Worm (Caenorhabditis elegans): ENCODE results near the gene ints-5.

The ints-5 gene

DNA sequence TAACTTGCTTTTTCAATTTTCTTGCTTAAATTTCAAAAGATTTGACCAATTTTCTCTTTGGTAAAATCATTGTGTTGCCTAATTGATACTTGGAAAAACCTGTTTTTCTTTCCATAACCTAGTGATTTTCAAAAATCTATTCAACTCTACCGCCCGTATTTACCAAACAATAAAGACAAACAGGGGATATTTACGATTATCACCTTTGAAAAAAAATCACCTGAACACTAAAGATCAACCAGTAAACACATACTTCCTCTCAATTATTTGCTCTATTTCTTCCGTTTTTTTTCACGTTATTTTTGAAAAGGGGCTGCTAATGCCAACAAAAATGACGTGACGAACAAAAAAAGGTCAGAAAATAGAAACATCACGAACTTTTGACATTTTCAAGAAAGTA lies 27.2 kb downstream of the ints-5 start:
- TF ChIP-seq lin-14 (GFP tag; optimal IDR thresholded peaks at IDR 0.05): peak; percentile 19
- TF ChIP-seq zag-1 (tag; optimal IDR thresholded peaks at IDR 0.05): no peak
- peak; percentile 3 for TF ChIP-seq nhr-77 (tag; optimal IDR thresholded peaks at IDR 0.05)
- no peak for TF ChIP-seq ceh-90 (tag; optimal IDR thresholded peaks at IDR 0.05)

DNA sequence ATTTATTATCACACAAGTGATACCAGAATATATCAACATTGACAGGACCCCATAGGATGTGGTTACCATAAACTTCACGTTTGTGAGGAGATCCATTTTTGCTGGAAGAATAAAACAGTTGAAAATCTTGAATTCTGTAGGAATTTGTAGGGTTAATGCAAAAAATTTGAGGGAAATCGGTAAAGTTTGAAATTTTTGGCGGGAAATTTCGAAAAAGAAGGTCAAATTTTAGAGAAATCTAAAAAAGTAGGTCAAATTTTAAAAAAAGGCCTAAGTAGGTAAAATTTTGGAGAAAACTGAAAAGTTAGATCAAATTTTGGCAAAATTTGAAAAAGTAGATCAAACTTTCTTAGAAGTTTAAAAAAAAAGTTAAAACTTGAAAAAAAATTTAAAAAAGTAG lies 31.0 kb downstream of the ints-5 start, which contains the start of gene srg-34:
Gene srg-34, minus strand, starts transcription at position 101 of the 400 bp plus-strand sequence.
- no peak for TF ChIP-seq tlp-1 (tag; optimal IDR thresholded peaks at IDR 0.05)
- no peak for TF ChIP-seq ztf-4 (tag; optimal IDR thresholded peaks at IDR 0.05)
- no peak for TF ChIP-seq snu-23 (GFP tag; optimal IDR thresholded peaks at IDR 0.05)

DNA sequence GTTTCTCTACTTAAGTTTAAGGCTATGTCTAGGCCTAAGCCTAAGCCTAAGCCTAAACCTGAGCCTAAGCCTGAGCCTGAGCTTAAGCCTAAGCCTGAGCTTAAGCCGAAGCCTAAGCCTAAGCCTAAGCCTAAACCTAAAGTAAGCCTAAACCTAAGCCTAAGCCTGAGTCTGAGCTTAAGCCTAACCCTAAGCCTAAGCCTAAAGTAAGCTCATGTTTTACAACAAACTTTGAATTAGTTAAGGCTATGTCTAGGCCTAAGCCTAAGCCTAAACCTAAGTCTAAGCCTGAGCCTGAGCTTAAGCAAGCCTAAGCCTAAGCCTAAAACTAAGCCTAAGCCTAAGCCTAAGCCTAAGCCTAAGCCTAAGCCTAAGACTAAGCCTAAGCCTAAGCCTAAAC lies 31.9 kb downstream of the ints-5 start:
- TF ChIP-seq zip-4 (GFP tag; optimal IDR thresholded peaks at IDR 0.05): no peak
- no peak for TF ChIP-seq sox-4 (tag; optimal IDR thresholded peaks at IDR 0.05)
- TF ChIP-seq Y116A8C.19 (tag; optimal IDR thresholded peaks at IDR 0.05; ENCODE audit: borderline replicate concordance): no peak
- TF ChIP-seq unc-62 (GFP tag; optimal IDR thresholded peaks at IDR 0.05): no peak
- no peak for TF ChIP-seq nhr-76 (tag; optimal IDR thresholded peaks at IDR 0.05)
- no peak for TF ChIP-seq ztf-4 (tag; optimal IDR thresholded peaks at IDR 0.05)
- TF ChIP-seq isw-1 (GFP tag; IDR thresholded peaks at IDR 0.05): no peak
- no peak for TF ChIP-seq tbx-2 (tag; optimal IDR thresholded peaks at IDR 0.05)
- no peak for TF ChIP-seq ama-1 (optimal IDR thresholded peaks at IDR 0.05)
- TF ChIP-seq nhr-28 (tag; optimal IDR thresholded peaks at IDR 0.05): no peak
- TF ChIP-seq mef-2 (tag; optimal IDR thresholded peaks at IDR 0.05): no peak

DNA sequence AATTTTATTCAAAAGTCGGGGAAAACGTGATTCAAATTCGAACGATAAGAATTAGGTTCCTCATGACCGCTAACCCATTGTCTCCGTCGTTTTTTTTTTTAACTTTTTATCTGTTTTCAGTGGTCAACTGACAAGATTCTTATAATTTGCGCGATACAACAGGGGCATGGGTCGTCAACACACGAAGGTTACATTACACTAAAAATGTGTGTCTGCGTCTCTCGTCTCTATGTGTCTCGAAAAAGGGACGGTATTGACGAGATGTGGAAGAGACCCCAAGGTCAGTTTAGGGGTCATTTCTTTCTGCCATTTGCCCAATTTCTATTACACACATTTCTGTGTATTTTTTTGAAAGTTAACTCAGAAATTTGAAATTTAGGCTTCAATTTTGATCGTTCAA lies 35.7 kb downstream of the ints-5 start:
- no peak for TF ChIP-seq sptf-1 (tag; optimal IDR thresholded peaks at IDR 0.05)
- peak in 1 of 2 experiments; percentile 53 for TF ChIP-seq lin-35 (GFP tag; optimal IDR thresholded peaks at IDR 0.05)
- peak; percentile 25 for TF ChIP-seq nhr-71 (tag; optimal IDR thresholded peaks at IDR 0.05)
- no peak for TF ChIP-seq unc-98 (GFP tag; IDR thresholded peaks at IDR 0.05)
- TF ChIP-seq blmp-1 (tag; optimal IDR thresholded peaks at IDR 0.05): peak; percentile 36
- no peak for TF ChIP-seq hpl-2 (GFP tag; optimal IDR thresholded peaks at IDR 0.05)
- TF ChIP-seq mab-9 (GFP tag; IDR thresholded peaks at IDR 0.05): no peak
- no peak for TF ChIP-seq grh-1 (GFP tag; IDR thresholded peaks at IDR 0.05)
- peak; percentile 21 for TF ChIP-seq nhr-20 (tag; optimal IDR thresholded peaks at IDR 0.05)
- peak; percentile 14 for TF ChIP-seq mep-1 (tag; optimal IDR thresholded peaks at IDR 0.05)
- TF ChIP-seq irx-1 (tag; optimal IDR thresholded peaks at IDR 0.05): no peak
- TF ChIP-seq sox-4 (tag; optimal IDR thresholded peaks at IDR 0.05): no peak
- no peak for TF ChIP-seq zip-4 (GFP tag; optimal IDR thresholded peaks at IDR 0.05)
- peak in 4 of 6 experiments; percentile 3 to 24 (median 16) for TF ChIP-seq elt-3 (tag; optimal IDR thresholded peaks at IDR 0.05)
- peak; percentile 40 for TF ChIP-seq snu-23 (GFP tag; optimal IDR thresholded peaks at IDR 0.05)
- TF ChIP-seq mdl-1 (tag; optimal IDR thresholded peaks at IDR 0.05): peak in 1 of 2 experiments; percentile 39
- peak in 1 of 3 experiments; percentile 15 for TF ChIP-seq dpl-1 (GFP tag; optimal IDR thresholded peaks at IDR 0.05)
- TF ChIP-seq lsy-2 (tag; optimal IDR thresholded peaks at IDR 0.05): peak in 1 of 2 experiments; percentile 18
- TF ChIP-seq nhr-90 (tag; optimal IDR thresholded peaks at IDR 0.05; ENCODE audit: poor library complexity): peak; percentile 14
- peak; percentile 67 for TF ChIP-seq lin-14 (GFP tag; optimal IDR thresholded peaks at IDR 0.05)

DNA sequence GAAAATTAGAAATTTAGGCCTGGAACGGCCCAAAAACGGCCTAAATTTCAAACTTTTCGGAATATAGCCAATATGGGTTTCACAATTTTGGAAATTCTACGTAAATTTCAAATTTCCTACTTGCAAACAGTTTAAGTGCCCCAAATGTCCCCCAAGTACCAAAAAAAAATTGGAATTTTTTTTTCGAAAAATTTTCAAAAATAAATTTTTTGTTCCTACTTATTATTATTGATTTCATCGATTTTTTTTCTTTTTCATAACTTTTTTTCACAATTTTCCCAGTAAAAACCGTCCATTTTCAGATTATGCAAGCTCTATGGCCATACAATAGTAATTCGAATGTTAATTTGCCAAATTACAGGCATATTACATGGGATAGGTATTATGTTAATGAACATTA lies 37.8 kb downstream of the ints-5 start, which contains the start of gene Y51A2D.21:
Gene Y51A2D.21, plus strand, starts transcription at position 301 of the 400 bp plus-strand sequence.
- TF ChIP-seq nhr-19 (GFP tag; conservative IDR thresholded peaks at IDR 0.05) (no peak), sox-4 (tag; optimal IDR thresholded peaks at IDR 0.05) (no peak), elt-2 (tag; optimal IDR thresholded peaks at IDR 0.05) (no peak), alr-1 (tag; optimal IDR thresholded peaks at IDR 0.05; ENCODE audit: borderline replicate concordance) (no peak), nhr-76 (tag; optimal IDR thresholded peaks at IDR 0.05) (no peak), unc-98 (GFP tag; IDR thresholded peaks at IDR 0.05) (no peak), ces-1 (GFP tag; optimal IDR thresholded peaks at IDR 0.05) (no peak), zag-1 (tag; optimal IDR thresholded peaks at IDR 0.05) (no peak), nhr-11 (tag; optimal IDR thresholded peaks at IDR 0.05) (no peak), ceh-82 (tag; optimal IDR thresholded peaks at IDR 0.05) (no peak), pax-3 (tag; optimal IDR thresholded peaks at IDR 0.05) (no peak), C34B4.2 (tag; optimal IDR thresholded peaks at IDR 0.05) (no peak), efl-3 (GFP tag; optimal IDR thresholded peaks at IDR 0.05) (no peak), sptf-1 (tag; optimal IDR thresholded peaks at IDR 0.05) (no peak), C04F5.9 (tag; optimal IDR thresholded peaks at IDR 0.05) (no peak), nhr-237 (tag; optimal IDR thresholded peaks at IDR 0.05) (no peak), aly-2 (tag; optimal IDR thresholded peaks at IDR 0.05) (no peak), fkh-4 (tag; optimal IDR thresholded peaks at IDR 0.05; ENCODE audit: borderline replicate concordance) (no peak), grh-1 (GFP tag; IDR thresholded peaks at IDR 0.05) (no peak), ztf-11 (tag; optimal IDR thresholded peaks at IDR 0.05) (no peak)
